Fruit fly (Drosophila melanogaster): Measurements from ENCODE around the gene comm3.
A peak's percentile ranks its signal among the peaks of the same experiment; 100 is the strongest.

Gene comm3

DNA sequence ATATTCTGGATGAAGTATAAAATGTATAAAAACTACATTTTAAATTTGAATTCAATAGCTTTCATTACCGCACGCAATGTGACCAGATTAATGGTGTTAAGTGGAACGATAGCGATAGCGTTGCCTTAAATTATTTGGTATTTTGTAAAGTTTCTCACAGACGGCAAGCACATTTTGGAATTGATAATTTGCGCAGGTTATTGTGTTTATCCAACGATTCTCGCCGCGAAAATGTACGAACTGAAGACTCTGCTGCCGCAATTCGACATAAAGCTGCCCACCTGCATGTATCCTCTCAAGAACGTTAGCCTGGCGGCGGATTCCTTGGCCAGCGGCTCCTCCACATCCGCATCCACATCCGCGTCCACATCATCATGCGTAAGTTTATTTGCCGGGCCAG, 64.1 kb downstream of the comm3 start, which contains the start of gene AIMP2 (continued):
- 0 out of 2 replicates have a peak, but pooled peaks have one; percentile 29 for TF ChIP-seq CG16779 (GFP tag; IDR thresholded peaks at IDR 0.05)
- TF ChIP-seq stwl (tag; optimal IDR thresholded peaks at IDR 0.05), result peak; percentile 70
- TF ChIP-seq CG12155 (GFP tag; optimal IDR thresholded peaks at IDR 0.05), result no peak
- no peak for TF ChIP-seq hbn (GFP tag; IDR thresholded peaks at IDR 0.05; ENCODE audit: partially characterized antibody)
- no peak for TF ChIP-seq Atf3 (GFP tag; optimal IDR thresholded peaks at IDR 0.05)
- TF ChIP-seq MESR4 (GFP tag; optimal IDR thresholded peaks at IDR 0.05), result peak; percentile 76
- TF ChIP-seq row (GFP tag; IDR thresholded peaks at IDR 0.05), result no peak
- no peak for TF ChIP-seq MTF-1 (GFP tag; optimal IDR thresholded peaks at IDR 0.05; ENCODE audit: borderline replicate concordance)
- TF ChIP-seq Myb (GFP tag; optimal IDR thresholded peaks at IDR 0.05), result peak; percentile 72
- TF ChIP-seq CG8765 (GFP tag; IDR thresholded peaks at IDR 0.05), result no peak
- TF ChIP-seq CG30020 (tag; optimal IDR thresholded peaks at IDR 0.05), result peak; percentile 21
- TF ChIP-seq CG6791 (GFP tag; IDR thresholded peaks at IDR 0.05; ENCODE audit: partially characterized antibody), result peak; percentile 30; the same call in 1 of the 3 replicates
- peak; percentile 15 for TF ChIP-seq CG12659 (GFP tag; optimal IDR thresholded peaks at IDR 0.05)
- no peak for TF ChIP-seq pho (GFP tag; optimal IDR thresholded peaks at IDR 0.05)
- no peak for TF ChIP-seq CG16863 (GFP tag; optimal IDR thresholded peaks at IDR 0.05)
- TF ChIP-seq CG1647 (GFP tag; optimal IDR thresholded peaks at IDR 0.05), result no peak
- TF ChIP-seq CG11456 (GFP tag; IDR thresholded peaks at IDR 0.05), result no peak
- peak; percentile 44 for TF ChIP-seq BEAF-32 (GFP tag; optimal IDR thresholded peaks at IDR 0.05)
- TF ChIP-seq YL-1 (GFP tag; optimal IDR thresholded peaks at IDR 0.05), result peak; percentile 66
- no peak for TF ChIP-seq CG2678 (tag; optimal IDR thresholded peaks at IDR 0.05)
- peak; percentile 0 for TF ChIP-seq phol (tag; optimal IDR thresholded peaks at IDR 0.05)
- TF ChIP-seq CG31224 (GFP tag; IDR thresholded peaks at IDR 0.05), result no peak
- TF ChIP-seq D (optimal IDR thresholded peaks at IDR 0.05), result no peak
- no peak for TF ChIP-seq D (GFP tag; optimal IDR thresholded peaks at IDR 0.05)
- TF ChIP-seq CG34422 (GFP tag; IDR thresholded peaks at IDR 0.05), result peak; percentile 12; the same call in 1 of the 3 replicates
- no peak for TF ChIP-seq CG12769 (tag; optimal IDR thresholded peaks at IDR 0.05)
- no peak for TF ChIP-seq ac (GFP tag; optimal IDR thresholded peaks at IDR 0.05)
- TF ChIP-seq CG7556 (GFP tag; optimal IDR thresholded peaks at IDR 0.05), result no peak
- no peak for TF ChIP-seq CG6254 (GFP tag; optimal IDR thresholded peaks at IDR 0.05)
- TF ChIP-seq NC2α (GFP tag; optimal IDR thresholded peaks at IDR 0.05), result no peak
- TF ChIP-seq cg (GFP tag; optimal IDR thresholded peaks at IDR 0.05), result no peak
- TF ChIP-seq onecut (GFP tag; IDR thresholded peaks at IDR 0.05), result no peak
- peak; percentile 82 for TF ChIP-seq CG4617 (GFP tag; optimal IDR thresholded peaks at IDR 0.05; ENCODE audit: borderline replicate concordance)
- 0 out of 3 replicates have a peak, but pooled peaks have one; percentile 20 for TF ChIP-seq CG34224 (GFP tag; IDR thresholded peaks at IDR 0.05; ENCODE audit: partially characterized antibody)
- no peak for TF ChIP-seq Vsx1 (GFP tag; optimal IDR thresholded peaks at IDR 0.05)
- TF ChIP-seq corto (GFP tag; optimal IDR thresholded peaks at IDR 0.05), result no peak
- peak; percentile 34 for TF ChIP-seq dm (GFP tag; optimal IDR thresholded peaks at IDR 0.05)
- TF ChIP-seq HHEX (GFP tag; optimal IDR thresholded peaks at IDR 0.05), result no peak
- TF ChIP-seq Bgb (GFP tag; IDR thresholded peaks at IDR 0.05; ENCODE audit: partially characterized antibody), result peak; percentile 35
- TF ChIP-seq Opbp (GFP tag; IDR thresholded peaks at IDR 0.05; ENCODE audit: partially characterized antibody), result 0 out of 3 replicates have a peak, but pooled peaks have one; percentile 4
- TF ChIP-seq CG15696 (tag; optimal IDR thresholded peaks at IDR 0.05), result no peak
- TF ChIP-seq CG2116 (GFP tag; optimal IDR thresholded peaks at IDR 0.05), result peak; percentile 39
- TF ChIP-seq CG18764 (GFP tag; optimal IDR thresholded peaks at IDR 0.05), result no peak
- 0 out of 2 replicates have a peak, but pooled peaks have one; percentile 50 for TF ChIP-seq bbx (GFP tag; IDR thresholded peaks at IDR 0.05; ENCODE audit: partially characterized antibody)
- TF ChIP-seq tll (GFP tag; optimal IDR thresholded peaks at IDR 0.05), result no peak
- peak; percentile 18 for TF ChIP-seq CG10267 (tag; optimal IDR thresholded peaks at IDR 0.05)
- no peak for TF ChIP-seq sim (GFP tag; IDR thresholded peaks at IDR 0.05)
- TF ChIP-seq Dp (GFP tag; optimal IDR thresholded peaks at IDR 0.05), result peak; percentile 83
- TF ChIP-seq BtbVII (GFP tag; optimal IDR thresholded peaks at IDR 0.05), result no peak
